Fruit fly (Drosophila melanogaster): ENCODE data around the gene OtopLa.

OtopLa gene

DNA sequence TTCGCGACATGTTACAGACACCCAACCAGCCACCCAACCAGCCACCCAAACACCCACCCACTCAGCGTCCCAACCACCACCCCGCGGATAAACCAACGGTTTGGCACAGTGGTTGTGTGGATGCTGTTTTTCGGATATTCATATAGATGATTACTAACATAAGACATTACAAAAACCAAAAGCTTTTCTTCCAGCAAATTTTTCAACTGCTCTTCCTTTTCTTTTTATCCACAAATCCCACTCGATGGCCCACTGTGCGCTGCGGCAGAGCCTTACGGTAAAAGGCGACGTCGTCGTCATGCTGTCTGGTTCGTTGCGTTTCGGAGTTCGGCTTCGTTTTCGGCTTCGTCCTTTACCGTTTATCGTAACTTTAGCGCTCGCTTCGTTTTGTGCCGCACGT lies 9.7 kb downstream of the OtopLa start (continued):
- TF ChIP-seq CG7745 (tag; optimal IDR thresholded peaks at IDR 0.05) (no peak), CG11560 (tag; IDR thresholded peaks at IDR 0.05) (no peak), CG7963 (GFP tag; IDR thresholded peaks at IDR 0.05; ENCODE audit: partially characterized antibody) (no peak), CG9817 (tag; optimal IDR thresholded peaks at IDR 0.05) (peak; percentile 43), fd96Cb (tag; optimal IDR thresholded peaks at IDR 0.05) (peak; percentile 49), salm (tag; optimal IDR thresholded peaks at IDR 0.05) (peak; percentile 12), CG12155 (GFP tag; optimal IDR thresholded peaks at IDR 0.05) (peak; percentile 31), dysf (GFP tag; IDR thresholded peaks at IDR 0.05) (peak; percentile 75), sens-2 (GFP tag; IDR thresholded peaks at IDR 0.05) (no peak), Deaf1 (tag; optimal IDR thresholded peaks at IDR 0.05) (peak; percentile 87), chinmo (GFP tag; IDR thresholded peaks at IDR 0.05; ENCODE audit: partially characterized antibody) (no peak), CG6254 (GFP tag; optimal IDR thresholded peaks at IDR 0.05) (no peak), pita (GFP tag; optimal IDR thresholded peaks at IDR 0.05) (no peak), CG13894 (tag; optimal IDR thresholded peaks at IDR 0.05) (peak; percentile 81), CG7372 (GFP tag; IDR thresholded peaks at IDR 0.05) (peak; percentile 52; the same call in 1 of the 2 replicates), toy (GFP tag; IDR thresholded peaks at IDR 0.05) (no peak), CG5953 (GFP tag; IDR thresholded peaks at IDR 0.05) (peak; percentile 60), E2f1 (GFP tag; IDR thresholded peaks at IDR 0.05) (peak; percentile 64), CG2712 (tag; optimal IDR thresholded peaks at IDR 0.05) (peak; percentile 51), CG3838 (GFP tag; optimal IDR thresholded peaks at IDR 0.05) (no peak), ash1 (GFP tag; optimal IDR thresholded peaks at IDR 0.05) (no peak), CG12942 (GFP tag; optimal IDR thresholded peaks at IDR 0.05) (no peak), Spps (tag; optimal IDR thresholded peaks at IDR 0.05) (peak; percentile 11), zfh2 (GFP tag; optimal IDR thresholded peaks at IDR 0.05) (peak; percentile 42), chm (GFP tag; IDR thresholded peaks at IDR 0.05) (peak; percentile 69), CG11696 (GFP tag; IDR thresholded peaks at IDR 0.05) (0 out of 2 replicates have a peak, but pooled peaks have one; percentile 16), CG14965 (GFP tag; optimal IDR thresholded peaks at IDR 0.05; ENCODE audit: borderline replicate concordance) (no peak), ftz-f1 (GFP tag; optimal IDR thresholded peaks at IDR 0.05) (no peak), CG31224 (GFP tag; IDR thresholded peaks at IDR 0.05) (peak; percentile 26; the same call in 1 of the 2 replicates), gro (GFP tag; optimal IDR thresholded peaks at IDR 0.05) (peak; percentile 44), trem (tag; optimal IDR thresholded peaks at IDR 0.05) (no peak), CG5180 (GFP tag; optimal IDR thresholded peaks at IDR 0.05) (peak; percentile 16), E2f2 (GFP tag; IDR thresholded peaks at IDR 0.05) (peak; percentile 20; the same call in 1 of the 2 replicates), Gsc (GFP tag; IDR thresholded peaks at IDR 0.05) (peak; percentile 22; the same call in 1 of the 2 replicates), CG11085 (GFP tag; IDR thresholded peaks at IDR 0.05) (peak; percentile 52), ssp (GFP tag; IDR thresholded peaks at IDR 0.05) (0 out of 2 replicates have a peak, but pooled peaks have one; percentile 18), Atf-2 (GFP tag; optimal IDR thresholded peaks at IDR 0.05) (peak; percentile 10), stwl (tag; optimal IDR thresholded peaks at IDR 0.05) (no peak), H2.0 (GFP tag; IDR thresholded peaks at IDR 0.05) (peak; percentile 47; the same call in 1 of the 2 replicates), gsb-n (tag; optimal IDR thresholded peaks at IDR 0.05) (no peak), CG7786 (GFP tag; optimal IDR thresholded peaks at IDR 0.05) (peak; percentile 61), CG18619 (GFP tag; optimal IDR thresholded peaks at IDR 0.05) (peak; percentile 32), hkb (optimal IDR thresholded peaks at IDR 0.05) (no peak), hkb (GFP tag; IDR thresholded peaks at IDR 0.05) (peak; percentile 69), HmgD (GFP tag; optimal IDR thresholded peaks at IDR 0.05) (peak; percentile 37), CG15479 (GFP tag; optimal IDR thresholded peaks at IDR 0.05) (no peak), CG4730 (GFP tag; IDR thresholded peaks at IDR 0.05) (peak; percentile 40; the same call in 1 of the 2 replicates), prd (optimal IDR thresholded peaks at IDR 0.05) (no peak), prd (GFP tag; IDR thresholded peaks at IDR 0.05) (peak; percentile 67), CG16815 (GFP tag; optimal IDR thresholded peaks at IDR 0.05) (peak; percentile 27), CG15269 (tag; optimal IDR thresholded peaks at IDR 0.05) (peak; percentile 58), B-H2 (GFP tag; optimal IDR thresholded peaks at IDR 0.05) (peak; percentile 51)
